Fruit fly (Drosophila melanogaster): Measurements from ENCODE around the gene Nedd8.
A peak's percentile ranks its signal among the peaks of the same experiment; 100 is the strongest.

The Nedd8 gene

dm6 chr2L:18945765-18946552 lies 5.7 kb downstream of the Nedd8 start, which contains the start of gene CG46304 (continued):
- TF ChIP-seq CG1233 (GFP tag; optimal IDR thresholded peaks at IDR 0.05) (no peak), pb (GFP tag; optimal IDR thresholded peaks at IDR 0.05) (no peak), CG1792 (GFP tag; optimal IDR thresholded peaks at IDR 0.05) (no peak), lilli (GFP tag; optimal IDR thresholded peaks at IDR 0.05) (no peak), gro (GFP tag; optimal IDR thresholded peaks at IDR 0.05) (no peak), CG16815 (GFP tag; optimal IDR thresholded peaks at IDR 0.05) (no peak), CG3281 (GFP tag; optimal IDR thresholded peaks at IDR 0.05) (no peak), salm (tag; optimal IDR thresholded peaks at IDR 0.05) (no peak), Max (GFP tag; optimal IDR thresholded peaks at IDR 0.05) (no peak), CG31365 (tag; optimal IDR thresholded peaks at IDR 0.05) (no peak), CG5953 (GFP tag; IDR thresholded peaks at IDR 0.05) (no peak), Rfx (GFP tag; IDR thresholded peaks at IDR 0.05) (no peak), zf30C (GFP tag; optimal IDR thresholded peaks at IDR 0.05) (no peak), CG9437 (GFP tag; optimal IDR thresholded peaks at IDR 0.05) (no peak), Doc2 (GFP tag; IDR thresholded peaks at IDR 0.05) (no peak), CG30431 (GFP tag; optimal IDR thresholded peaks at IDR 0.05) (no peak), Oli (tag; optimal IDR thresholded peaks at IDR 0.05) (no peak), CG9727 (GFP tag; optimal IDR thresholded peaks at IDR 0.05) (no peak), Antp (GFP tag; optimal IDR thresholded peaks at IDR 0.05) (no peak), CG8388 (GFP tag; optimal IDR thresholded peaks at IDR 0.05) (peak; percentile 40), CG7987 (GFP tag; optimal IDR thresholded peaks at IDR 0.05) (no peak), ERR (GFP tag; optimal IDR thresholded peaks at IDR 0.05) (no peak), CG18011 (GFP tag; optimal IDR thresholded peaks at IDR 0.05) (no peak), D (optimal IDR thresholded peaks at IDR 0.05) (no peak), D (GFP tag; optimal IDR thresholded peaks at IDR 0.05) (no peak), dmrt11E (tag; optimal IDR thresholded peaks at IDR 0.05) (no peak), ttk (GFP tag; IDR thresholded peaks at IDR 0.05) (no peak), CG6175 (GFP tag; IDR thresholded peaks at IDR 0.05) (no peak), CG9817 (tag; optimal IDR thresholded peaks at IDR 0.05) (no peak), Fer2 (tag; optimal IDR thresholded peaks at IDR 0.05) (no peak), lov (optimal IDR thresholded peaks at IDR 0.05) (no peak), lov (GFP tag; IDR thresholded peaks at IDR 0.05) (no peak), NK7.1 (GFP tag; optimal IDR thresholded peaks at IDR 0.05) (no peak), repo (GFP tag; optimal IDR thresholded peaks at IDR 0.05) (no peak), Opbp (GFP tag; IDR thresholded peaks at IDR 0.05; ENCODE audit: partially characterized antibody) (no peak), ham (GFP tag; IDR thresholded peaks at IDR 0.05) (0 out of 2 replicates have a peak, but pooled peaks have one; percentile 6), HLHmδ (GFP tag; optimal IDR thresholded peaks at IDR 0.05) (peak; percentile 15), seq (GFP tag; IDR thresholded peaks at IDR 0.05) (no peak), Lpt (GFP tag; optimal IDR thresholded peaks at IDR 0.05) (no peak), sd (tag; optimal IDR thresholded peaks at IDR 0.05) (peak; percentile 18), Lim3 (GFP tag; IDR thresholded peaks at IDR 0.05) (no peak), CG3163 (GFP tag; optimal IDR thresholded peaks at IDR 0.05) (no peak), CG31224 (GFP tag; IDR thresholded peaks at IDR 0.05) (peak; percentile 79), Sin3A (optimal IDR thresholded peaks at IDR 0.05) (no peak), gt (GFP tag; IDR thresholded peaks at IDR 0.05) (no peak), ash1 (GFP tag; optimal IDR thresholded peaks at IDR 0.05) (no peak), cas (GFP tag; IDR thresholded peaks at IDR 0.05) (no peak), z (GFP tag; IDR thresholded peaks at IDR 0.05) (peak; percentile 75), Ada2b (GFP tag; IDR thresholded peaks at IDR 0.05) (no peak), chinmo (GFP tag; IDR thresholded peaks at IDR 0.05; ENCODE audit: partially characterized antibody) (no peak), CG9876 (GFP tag; optimal IDR thresholded peaks at IDR 0.05) (no peak)

All from whole organism, embryonic.